Worm (Caenorhabditis elegans) whole organism, L1 larva: ENCODE measurements around the gene acl-13.

Experiments used
- C04F5.9 ChIP-seq: sonication (generic microtip); optimal IDR thresholded peaks from 2 replicates; lab custom pipeline; 2016; ENCODE audit warnings: missing genetic modification characterization, missing compliant biosample characterization
- ceh-88 ChIP-seq: fragments of 200-800 bp; sonication (Bioruptor generic); IDR thresholded peaks from 2 replicates; pipeline ENCODE4 v1.3.6; 2022; ENCODE audit warnings: missing genetic modification characterization, missing compliant biosample characterization
- ceh-90 ChIP-seq: sonication (generic microtip); optimal IDR thresholded peaks from 2 replicates; lab custom pipeline; 2016; ENCODE audit warnings: missing genetic modification characterization, missing compliant biosample characterization
- ces-1 ChIP-seq: fragments of 150-350 bp; optimal IDR thresholded peaks from 2 replicates; lab custom pipeline; 2014; ENCODE audit warnings: missing biosample characterization, missing genetic modification reagents, missing genetic modification characterization
- dsc-1 ChIP-seq: sonication (generic microtip); optimal IDR thresholded peaks from 2 replicates; lab custom pipeline; 2016; ENCODE audit warnings: mild to moderate bottlenecking, missing genetic modification characterization, missing compliant biosample characterization
- efl-3 ChIP-seq: fragments of 200-800 bp; sonication (Bioruptor generic); optimal IDR thresholded peaks from 2 replicates; lab custom pipeline; 2018; ENCODE audit warnings: mild to moderate bottlenecking, missing genetic modification characterization, missing compliant biosample characterization
- egl-13 ChIP-seq: sonication (generic microtip); optimal IDR thresholded peaks from 2 replicates; lab custom pipeline; 2016; ENCODE audit warnings: missing genotype, missing genetic modification reagents, missing genetic modification characterization, missing compliant biosample characterization
- egl-27 ChIP-seq, 2 experiments: fragments of 150-350 bp in 1 of 2; sonication (generic microtip); optimal IDR thresholded peaks; 3 replicates each; lab custom pipeline; 2017 to 2018; ENCODE audit warnings: missing biosample characterization in 2 of 2, missing genetic modification characterization in 2 of 2, missing genetic modification reagents in 2 of 2
- ets-5 ChIP-seq: fragments of 200-800 bp; sonication (Bioruptor generic); IDR thresholded peaks from 2 replicates; pipeline ENCODE4 v1.3.6; 2022; ENCODE audit warnings: missing genetic modification characterization, missing compliant biosample characterization
- fkh-8 ChIP-seq: sonication (generic microtip); optimal IDR thresholded peaks from 2 replicates; lab custom pipeline; 2016; ENCODE audit warnings: mild to moderate bottlenecking, missing genetic modification characterization, missing compliant biosample characterization
- fos-1 ChIP-seq: fragments of 150-350 bp; optimal IDR thresholded peaks from 2 replicates; lab custom pipeline; 2014; ENCODE audit warnings: missing biosample characterization, missing genetic modification characterization
- grh-1 ChIP-seq: fragments of 200-800 bp; sonication (Bioruptor generic); IDR thresholded peaks from 2 replicates; pipeline ENCODE4 v1.3.6; 2022; ENCODE audit warnings: missing genetic modification reagents, missing genetic modification characterization, missing compliant biosample characterization
- hlh-17 ChIP-seq: fragments of 200-800 bp; sonication (Bioruptor generic); optimal IDR thresholded peaks from 2 replicates; lab custom pipeline; 2018; ENCODE audit warnings: missing genetic modification characterization, mild to moderate bottlenecking, missing compliant biosample characterization, moderate library complexity, borderline replicate concordance
- hlh-4 ChIP-seq: sonication (generic microtip); optimal IDR thresholded peaks from 2 replicates; lab custom pipeline; 2016; ENCODE audit warnings: mild to moderate bottlenecking, missing genetic modification characterization, missing compliant biosample characterization
- irx-1 ChIP-seq: sonication (generic microtip); optimal IDR thresholded peaks from 2 replicates; lab custom pipeline; 2016; ENCODE audit warnings: missing genetic modification characterization, missing compliant biosample characterization
- jun-1 ChIP-seq: fragments of 150-350 bp; optimal IDR thresholded peaks from 2 replicates; lab custom pipeline; 2014; ENCODE audit warnings: missing biosample characterization, missing genetic modification reagents, missing genetic modification characterization
- lin-13 ChIP-seq: fragments of 150-350 bp; optimal IDR thresholded peaks from 2 replicates; lab custom pipeline; 2014; ENCODE audit warnings: missing biosample characterization, missing genetic modification reagents, missing genetic modification characterization
- lin-15B ChIP-seq: fragments of 150-350 bp; sonication (generic microtip); optimal IDR thresholded peaks from 3 replicates; lab custom pipeline; 2014; ENCODE audit warnings: missing biosample characterization, missing genetic modification characterization
- lin-35 ChIP-seq, 2 experiments: fragments of 150-350 bp; optimal IDR thresholded peaks; 2 replicates each; lab custom pipeline; 2014; ENCODE audit warnings: missing biosample characterization in 2 of 2, missing genetic modification characterization in 2 of 2, missing genetic modification reagents in 2 of 2
- lin-39 ChIP-seq: fragments of 150-350 bp; optimal IDR thresholded peaks from 2 replicates; lab custom pipeline; 2014; ENCODE audit warnings: missing biosample characterization, missing genetic modification reagents, missing genetic modification characterization
- lir-3 ChIP-seq: sonication (generic microtip); optimal IDR thresholded peaks from 2 replicates; lab custom pipeline; 2016; ENCODE audit warnings: mild to moderate bottlenecking, missing genetic modification characterization, moderate library complexity, missing compliant biosample characterization; ENCODE audit not compliant: poor library complexity
- lsy-2 ChIP-seq, 2 experiments: fragments of 150-350 bp; optimal IDR thresholded peaks; 2 replicates each; lab custom pipeline; 2014; ENCODE audit warnings: missing biosample characterization in 2 of 2, missing genetic modification characterization in 2 of 2
- mab-9 ChIP-seq: fragments of 200-800 bp; sonication (Bioruptor generic); IDR thresholded peaks from 2 replicates; pipeline ENCODE4 v1.3.6; 2022; ENCODE audit warnings: missing genetic modification reagents, missing genetic modification characterization, missing compliant biosample characterization
- mef-2 ChIP-seq: fragments of 150-350 bp; optimal IDR thresholded peaks from 2 replicates; lab custom pipeline; 2014; ENCODE audit warnings: missing biosample characterization, missing genetic modification characterization
- mep-1 ChIP-seq: fragments of 150-350 bp; optimal IDR thresholded peaks from 2 replicates; lab custom pipeline; 2014; ENCODE audit warnings: missing biosample characterization, missing genetic modification characterization
- nhr-11 ChIP-seq: fragments of 150-350 bp; optimal IDR thresholded peaks from 2 replicates; lab custom pipeline; 2014; ENCODE audit warnings: missing biosample characterization, missing genetic modification characterization
- nhr-20 ChIP-seq: sonication (generic microtip); optimal IDR thresholded peaks from 2 replicates; lab custom pipeline; 2016; ENCODE audit warnings: mild to moderate bottlenecking, missing genetic modification characterization, missing compliant biosample characterization
- nhr-237 ChIP-seq: fragments of 150-350 bp; optimal IDR thresholded peaks from 2 replicates; lab custom pipeline; 2014; ENCODE audit warnings: missing biosample characterization, missing genetic modification characterization
- nhr-28 ChIP-seq: fragments of 150-350 bp; optimal IDR thresholded peaks from 2 replicates; lab custom pipeline; 2014; ENCODE audit warnings: missing biosample characterization, missing genetic modification characterization
- nhr-47 ChIP-seq: sonication (generic microtip); optimal IDR thresholded peaks from 2 replicates; lab custom pipeline; 2016; ENCODE audit warnings: mild to moderate bottlenecking, missing genetic modification characterization, moderate library complexity, missing compliant biosample characterization
- nhr-71 ChIP-seq: sonication (generic microtip); optimal IDR thresholded peaks from 2 replicates; lab custom pipeline; 2016; ENCODE audit warnings: mild to moderate bottlenecking, missing genetic modification characterization, moderate library complexity, missing compliant biosample characterization
- nhr-76 ChIP-seq: sonication (generic microtip); optimal IDR thresholded peaks from 2 replicates; lab custom pipeline; 2017; ENCODE audit warnings: missing biosample characterization, missing genetic modification characterization
- nhr-77 ChIP-seq: fragments of 150-350 bp; optimal IDR thresholded peaks from 2 replicates; lab custom pipeline; 2014; ENCODE audit warnings: missing biosample characterization, missing genetic modification characterization
- nhr-84 ChIP-seq: sonication (generic microtip); optimal IDR thresholded peaks from 2 replicates; lab custom pipeline; 2017; ENCODE audit warnings: missing biosample characterization, missing genetic modification characterization
- nhr-85 ChIP-seq: sonication (generic microtip); peaks from one replicate; lab custom pipeline; 2016; ENCODE audit warnings: missing genetic modification characterization, inconsistent platforms, missing compliant biosample characterization
- pax-3 ChIP-seq: fragments of 200-800 bp; sonication (Bioruptor generic); optimal IDR thresholded peaks from 2 replicates; lab custom pipeline; 2018; ENCODE audit warnings: mild to moderate bottlenecking, missing genetic modification characterization, moderate library complexity, missing compliant biosample characterization
- pqm-1 ChIP-seq: sonication (generic microtip); optimal IDR thresholded peaks from 3 replicates; lab custom pipeline; 2017; ENCODE audit warnings: missing biosample characterization, missing genetic modification characterization
- skn-1 ChIP-seq: fragments of 150-350 bp; optimal IDR thresholded peaks from 2 replicates; lab custom pipeline; 2014; ENCODE audit warnings: missing biosample characterization, missing genetic modification characterization
- snu-23 ChIP-seq: sonication (generic microtip); optimal IDR thresholded peaks from 2 replicates; lab custom pipeline; 2016; ENCODE audit warnings: missing genetic modification characterization, missing compliant biosample characterization
- sup-37 ChIP-seq: fragments of 200-800 bp; sonication (Bioruptor generic); optimal IDR thresholded peaks from 2 replicates; lab custom pipeline; 2018; ENCODE audit warnings: mild to moderate bottlenecking, missing genetic modification characterization, missing compliant biosample characterization
- unc-62 ChIP-seq: fragments of 150-350 bp; optimal IDR thresholded peaks from 2 replicates; lab custom pipeline; 2014; ENCODE audit warnings: missing biosample characterization, missing genetic modification reagents, missing genetic modification characterization
- vab-15 ChIP-seq: sonication (generic microtip); optimal IDR thresholded peaks from 2 replicates; lab custom pipeline; 2017; ENCODE audit warnings: missing genotype, mild to moderate bottlenecking, missing genetic modification characterization, missing compliant biosample characterization
- xbp-1 ChIP-seq: sonication (generic microtip); optimal IDR thresholded peaks from 2 replicates; lab custom pipeline; 2016; ENCODE audit warnings: missing genetic modification characterization, missing compliant biosample characterization
- zag-1 ChIP-seq: fragments of 150-350 bp; optimal IDR thresholded peaks from 2 replicates; lab custom pipeline; 2014; ENCODE audit warnings: missing biosample characterization, missing genetic modification characterization
- zip-4 ChIP-seq: fragments of 200-800 bp; sonication (Bioruptor generic); optimal IDR thresholded peaks from 2 replicates; lab custom pipeline; 2018; ENCODE audit warnings: mild to moderate bottlenecking, missing genetic modification characterization, moderate library complexity, missing compliant biosample characterization
- ztf-4 ChIP-seq: fragments of 150-350 bp; optimal IDR thresholded peaks from 2 replicates; lab custom pipeline; 2014; ENCODE audit warnings: missing biosample characterization, missing genetic modification characterization

Gene acl-13

ce11 chrIV:12404137-12404536 lies 6.1 kb upstream of the acl-13 start, which contains the start of gene gex-3 (continued):
- TF ChIP-seq skn-1 (tag; lab: Kevin White, UChicago) = peak; percentile 83
- TF ChIP-seq nhr-77 = peak; percentile 81
- TF ChIP-seq hlh-4 (tag; lab: Kevin White, UChicago) = no peak
- TF ChIP-seq ztf-4 (tag; lab: Kevin White, UChicago) = peak; percentile 26
- no peak for TF ChIP-seq nhr-84 (tag; lab: Kevin White, UChicago)
- peak; percentile 77 for TF ChIP-seq nhr-20 (tag; lab: Kevin White, UChicago)
- TF ChIP-seq efl-3 (GFP tag; lab: Kevin White, UChicago) = no peak
- peak; percentile 88 for TF ChIP-seq vab-15
- TF ChIP-seq lsy-2 (tag; optimal IDR thresholded peaks at IDR 0.05; lab: Kevin White, UChicago) = peak; percentile 92 to 96
- no peak for TF ChIP-seq C04F5.9 (tag; lab: Kevin White, UChicago)
- peak; percentile 86 for TF ChIP-seq nhr-85 (tag; lab: Kevin White, UChicago)
- peak; percentile 89 for TF ChIP-seq lin-13 (GFP tag; lab: Kevin White, UChicago)
- peak; percentile 33 for TF ChIP-seq lin-39 (tag; lab: Kevin White, UChicago)
- peak; percentile 28 for TF ChIP-seq pax-3 (tag; lab: Kevin White, UChicago)
- no peak for TF ChIP-seq egl-27 (tag; optimal IDR thresholded peaks at IDR 0.05; lab: Kevin White, UChicago)
- TF ChIP-seq sup-37 (GFP tag; lab: Kevin White, UChicago) = no peak
- peak; percentile 15 for TF ChIP-seq ceh-90 (tag; lab: Kevin White, UChicago)
- TF ChIP-seq xbp-1 (tag; lab: Kevin White, UChicago) = peak; percentile 81
- no peak for TF ChIP-seq unc-62 (GFP tag; lab: Kevin White, UChicago)
- no peak for TF ChIP-seq zip-4
- TF ChIP-seq zag-1 (tag; lab: Kevin White, UChicago) = peak; percentile 19
- TF ChIP-seq fos-1 = peak; percentile 79
- no peak for TF ChIP-seq egl-13 (tag; lab: Kevin White, UChicago)
- no peak for TF ChIP-seq nhr-11 (tag; lab: Kevin White, UChicago)
- TF ChIP-seq lin-35 (GFP tag; optimal IDR thresholded peaks at IDR 0.05; lab: Kevin White, UChicago) = peak; percentile 96 to 99
- TF ChIP-seq pqm-1 (tag; lab: Kevin White, UChicago) = no peak
- TF ChIP-seq mef-2 (tag; lab: Kevin White, UChicago) = no peak
- peak; percentile 88 for TF ChIP-seq snu-23 (GFP tag; lab: Kevin White, UChicago)
- no peak for TF ChIP-seq nhr-76 (tag; lab: Kevin White, UChicago)
- TF ChIP-seq ets-5 = no peak
- TF ChIP-seq grh-1 = peak; percentile 64
- no peak for TF ChIP-seq nhr-28 (tag; lab: Kevin White, UChicago)
- peak; percentile 73 for TF ChIP-seq fkh-8
- TF ChIP-seq jun-1 (tag; lab: Kevin White, UChicago) = peak; percentile 75
- peak; percentile 96 for TF ChIP-seq lin-15B (tag; lab: Kevin White, UChicago)
- no peak for TF ChIP-seq mab-9 (GFP tag; lab: Robert Waterston, UW)
- TF ChIP-seq hlh-17 (GFP tag; lab: Kevin White, UChicago) = no peak
- peak; percentile 63 for TF ChIP-seq dsc-1 (tag; lab: Kevin White, UChicago)
- TF ChIP-seq nhr-71 (tag; lab: Kevin White, UChicago) = peak; percentile 87
- peak; percentile 50 for TF ChIP-seq irx-1
- peak; percentile 89 for TF ChIP-seq ces-1 (GFP tag; lab: Kevin White, UChicago)
- TF ChIP-seq nhr-237 = peak; percentile 16
- peak; percentile 89 for TF ChIP-seq mep-1 (tag; lab: Kevin White, UChicago)
- TF ChIP-seq nhr-47 (tag; lab: Kevin White, UChicago) = peak; percentile 83
- no peak for TF ChIP-seq ceh-88 (GFP tag; lab: Robert Waterston, UW)
- peak; percentile 31 for TF ChIP-seq lir-3 (tag; lab: Kevin White, UChicago)
